Fruit fly (Drosophila melanogaster): ENCODE results near the gene Pdcd4.

The Pdcd4 gene

DNA sequence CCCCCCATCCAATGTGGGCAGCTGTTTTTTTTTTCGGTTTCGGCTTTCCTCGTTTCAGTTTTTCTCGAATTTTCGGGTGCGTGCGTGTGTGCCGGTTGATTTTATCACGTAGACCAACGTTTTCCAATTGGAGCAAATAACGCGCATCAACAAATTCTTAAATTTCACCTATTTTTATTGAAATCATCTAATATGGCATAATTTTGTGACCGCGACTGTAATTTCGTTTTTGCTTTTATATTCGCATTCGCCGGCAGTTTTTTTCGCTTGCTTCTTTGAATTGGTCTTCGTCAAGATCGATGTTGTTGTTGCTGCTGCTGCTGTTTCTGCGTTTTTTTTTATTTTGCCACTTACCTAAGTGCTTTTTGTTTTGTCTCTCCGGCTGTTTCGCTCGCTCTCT lies 730 bp downstream of the Pdcd4 start (continued):
- TF ChIP-seq fd59A (GFP tag; optimal IDR thresholded peaks at IDR 0.05) (no peak), spab (GFP tag; optimal IDR thresholded peaks at IDR 0.05) (peak; percentile 7), dac (GFP tag; optimal IDR thresholded peaks at IDR 0.05) (no peak), Hr38 (GFP tag; optimal IDR thresholded peaks at IDR 0.05) (no peak), CG15336 (GFP tag; IDR thresholded peaks at IDR 0.05) (peak; percentile 58), CG34406 (GFP tag; optimal IDR thresholded peaks at IDR 0.05) (peak; percentile 50), esn (GFP tag; optimal IDR thresholded peaks at IDR 0.05) (peak; percentile 48), CG6163 (GFP tag; IDR thresholded peaks at IDR 0.05) (peak; percentile 88; the same call in 2 of the 3 replicates), CG9139 (GFP tag; optimal IDR thresholded peaks at IDR 0.05) (peak; percentile 29), net (GFP tag; optimal IDR thresholded peaks at IDR 0.05) (peak; percentile 34), Hr39 (GFP tag; optimal IDR thresholded peaks at IDR 0.05) (peak; percentile 35), CG11762 (GFP tag; optimal IDR thresholded peaks at IDR 0.05; ENCODE audit: insufficient read depth) (peak; percentile 3), CG11294 (GFP tag; IDR thresholded peaks at IDR 0.05) (no peak; the same call in 1 of the 2 replicates), CG32006 (GFP tag; optimal IDR thresholded peaks at IDR 0.05) (peak; percentile 53), Sox14 (GFP tag; optimal IDR thresholded peaks at IDR 0.05) (peak; percentile 34), Gug (GFP tag; IDR thresholded peaks at IDR 0.05) (peak; percentile 42), Sox15 (GFP tag; optimal IDR thresholded peaks at IDR 0.05) (peak; percentile 8), Met (GFP tag; optimal IDR thresholded peaks at IDR 0.05) (peak; percentile 62), Smox (GFP tag; optimal IDR thresholded peaks at IDR 0.05) (peak; percentile 62), Eip93F (GFP tag; optimal IDR thresholded peaks at IDR 0.05) (no peak), CG7368 (GFP tag; optimal IDR thresholded peaks at IDR 0.05) (peak; percentile 49), ss (GFP tag; optimal IDR thresholded peaks at IDR 0.05) (peak in 1 of 2 experiments; percentile 25), salr (GFP tag; optimal IDR thresholded peaks at IDR 0.05) (peak in 1 of 2 experiments; percentile 39)

DNA sequence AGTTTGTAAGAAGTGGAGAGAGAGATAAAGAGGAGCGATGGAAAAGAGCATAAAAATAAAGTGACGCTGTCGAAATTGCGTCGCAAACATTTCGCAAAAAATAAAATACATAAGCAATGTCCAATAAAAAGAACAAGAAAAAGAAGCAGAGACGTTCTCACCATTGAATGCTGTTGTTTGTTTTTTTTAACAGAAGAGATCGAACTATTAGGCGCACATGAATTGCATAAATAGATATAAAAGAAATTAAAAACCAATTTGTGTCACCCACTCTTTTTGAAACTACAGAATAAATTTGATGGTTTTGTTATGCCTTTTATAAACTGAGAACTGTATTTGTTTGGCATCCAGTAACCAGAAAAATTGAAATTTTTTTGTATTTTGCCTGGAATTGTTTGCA lies 1.4 kb downstream of the Pdcd4 start:
- peak; percentile 58 for TF ChIP-seq svp (GFP tag)
- TF ChIP-seq CG8632 (GFP tag; optimal IDR thresholded peaks at IDR 0.05): no peak
- no peak for TF ChIP-seq Ets21C (GFP tag; optimal IDR thresholded peaks at IDR 0.05)
- TF ChIP-seq CG34406 (GFP tag; optimal IDR thresholded peaks at IDR 0.05): no peak
- TF ChIP-seq esn (GFP tag; optimal IDR thresholded peaks at IDR 0.05): no peak
- no peak for TF ChIP-seq CG3919 (GFP tag; optimal IDR thresholded peaks at IDR 0.05)
- TF ChIP-seq spab (GFP tag; optimal IDR thresholded peaks at IDR 0.05): no peak
- no peak for TF ChIP-seq CG10631 (GFP tag; optimal IDR thresholded peaks at IDR 0.05)

DNA sequence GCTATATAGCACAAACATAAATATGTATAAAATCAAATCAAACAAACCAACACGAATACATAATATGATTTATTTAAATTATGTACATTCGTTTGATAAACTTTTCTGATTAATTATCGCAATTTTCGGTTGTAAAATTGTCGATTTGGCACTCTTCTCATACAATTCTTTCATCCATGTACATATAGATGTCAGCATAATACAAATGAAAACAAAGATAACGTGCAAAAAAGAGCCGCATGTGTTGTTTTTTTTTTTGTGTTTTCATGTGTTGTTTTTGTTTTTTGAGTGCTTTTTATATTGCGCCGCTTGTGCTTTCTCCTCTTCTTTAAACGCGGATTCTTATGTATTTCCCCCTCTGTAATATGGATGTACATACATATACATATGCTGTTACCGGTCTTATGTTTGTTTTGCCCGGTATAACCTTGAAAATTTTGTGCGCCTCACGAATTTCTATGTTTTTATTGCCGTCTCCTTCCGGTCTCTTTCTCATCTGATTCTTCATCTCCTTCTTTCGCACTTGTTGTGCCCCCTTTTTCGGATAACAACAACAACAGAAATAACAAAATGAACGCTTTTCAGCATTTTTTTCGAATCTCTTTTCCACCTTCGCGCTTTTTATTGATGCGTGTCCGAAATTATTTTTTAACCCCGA lies 2.0 kb downstream of the Pdcd4 start:
- TF ChIP-seq CG6163 (GFP tag; IDR thresholded peaks at IDR 0.05) (peak; percentile 31; the same call in 2 of the 3 replicates), CG31627 (GFP tag; optimal IDR thresholded peaks at IDR 0.05) (no peak), ss (GFP tag; optimal IDR thresholded peaks at IDR 0.05) (peak in 1 of 2 experiments; percentile 5), CG6854 (GFP tag; optimal IDR thresholded peaks at IDR 0.05) (peak; percentile 19)

DNA sequence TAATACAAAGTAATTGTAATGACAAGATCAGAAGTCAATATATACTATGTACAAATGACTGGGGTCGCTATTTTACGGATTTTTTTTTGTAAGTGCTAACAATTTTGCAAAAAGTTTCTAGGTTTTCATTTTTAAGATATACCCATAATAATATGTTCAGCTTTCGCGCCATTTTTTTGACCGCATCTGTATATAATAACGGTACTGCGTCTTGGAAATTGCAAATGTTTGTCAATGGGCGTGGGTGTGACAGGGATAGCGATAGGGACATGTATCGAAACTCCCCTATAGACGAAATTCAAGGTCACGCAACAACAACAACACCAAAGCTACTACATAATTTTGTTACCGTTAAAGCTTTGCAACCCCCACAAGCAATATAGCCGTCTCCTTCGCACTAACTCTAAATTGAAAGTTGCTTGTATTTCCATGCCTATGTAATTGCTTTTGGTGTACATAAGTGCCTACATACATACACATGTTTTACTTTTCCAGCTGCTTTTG lies 2.6 kb downstream of the Pdcd4 start:
- TF ChIP-seq CG32006 (GFP tag; optimal IDR thresholded peaks at IDR 0.05): no peak
- no peak for TF ChIP-seq CG11902 (GFP tag; optimal IDR thresholded peaks at IDR 0.05)
- TF ChIP-seq esn (GFP tag; optimal IDR thresholded peaks at IDR 0.05): no peak
- no peak for TF ChIP-seq CG7368 (GFP tag; optimal IDR thresholded peaks at IDR 0.05)
- TF ChIP-seq acj6 (GFP tag; optimal IDR thresholded peaks at IDR 0.05): no peak
- peak; percentile 61 for TF ChIP-seq Eip78C (GFP tag)
- TF ChIP-seq Ets96B (tag; optimal IDR thresholded peaks at IDR 0.05): no peak
- no peak for TF ChIP-seq CG16779 (tag; optimal IDR thresholded peaks at IDR 0.05)
